Worm (Caenorhabditis elegans): ENCODE data around the gene F14F7.4.

Gene F14F7.4

ce11 chrIII:12987418-12987817, 42.1 kb downstream of the F14F7.4 start, which contains the start of gene ZK1010.5:
Gene ZK1010.5, minus strand, starts transcription at chrIII:12987518.
- TF ChIP-seq pha-4 (tag; optimal IDR thresholded peaks at IDR 0.05) = no peak
- TF ChIP-seq flh-1 (GFP tag; optimal IDR thresholded peaks at IDR 0.05) = no peak
- no peak for TF ChIP-seq unc-39 (tag; optimal IDR thresholded peaks at IDR 0.05)
- TF ChIP-seq ztf-11 (tag; optimal IDR thresholded peaks at IDR 0.05) = no peak
- TF ChIP-seq unc-62 (GFP tag; optimal IDR thresholded peaks at IDR 0.05) = no peak
- TF ChIP-seq mab-5 (tag; optimal IDR thresholded peaks at IDR 0.05) = no peak
- TF ChIP-seq ceh-83 (GFP tag; optimal IDR thresholded peaks at IDR 0.05) = no peak
- TF ChIP-seq mep-1 (tag; optimal IDR thresholded peaks at IDR 0.05) = no peak
- no peak for TF ChIP-seq nhr-12 (tag; optimal IDR thresholded peaks at IDR 0.05)
- TF ChIP-seq nhr-28 (tag; optimal IDR thresholded peaks at IDR 0.05) = no peak
- no peak for TF ChIP-seq M03D4.4 (tag; optimal IDR thresholded peaks at IDR 0.05)
- no peak for TF ChIP-seq nhr-2 (tag; optimal IDR thresholded peaks at IDR 0.05)
- TF ChIP-seq sem-2 (GFP tag; optimal IDR thresholded peaks at IDR 0.05) = no peak
- no peak for TF ChIP-seq ceh-39 (tag; optimal IDR thresholded peaks at IDR 0.05)
- TF ChIP-seq bed-3 (GFP tag; optimal IDR thresholded peaks at IDR 0.05) = no peak
- no peak for TF ChIP-seq ham-2 (GFP tag; optimal IDR thresholded peaks at IDR 0.05)
- TF ChIP-seq blmp-1 (tag; optimal IDR thresholded peaks at IDR 0.05) = no peak

DNA sequence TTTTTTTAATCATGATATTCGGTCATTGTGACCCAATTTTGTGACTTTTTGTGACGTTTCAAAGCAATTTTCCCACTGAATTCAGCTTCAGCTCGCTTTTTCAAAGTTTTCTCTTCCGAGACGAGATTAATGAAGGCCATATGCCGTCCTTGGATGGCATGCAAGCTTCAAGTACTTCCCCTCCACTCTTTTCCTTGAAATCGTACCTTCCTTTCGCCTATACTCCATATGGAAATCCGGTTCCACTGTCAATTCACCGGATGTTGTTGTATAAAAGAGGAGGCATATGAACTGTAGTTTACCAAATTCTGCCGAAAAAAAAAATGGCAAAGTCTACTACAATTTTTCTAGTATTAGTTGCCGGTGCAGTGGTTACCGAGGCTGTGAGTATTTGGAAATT, 48.7 kb downstream of the F14F7.4 start, which contains the start of gene ZK1010.4:
Gene ZK1010.4 (plus strand): TSS at position 301 of the 400 bp plus-strand sequence.
- TF ChIP-seq M03D4.4 (tag; optimal IDR thresholded peaks at IDR 0.05) = no peak
- TF ChIP-seq ceh-39 (tag; optimal IDR thresholded peaks at IDR 0.05) = no peak
- no peak for TF ChIP-seq bed-3 (GFP tag; optimal IDR thresholded peaks at IDR 0.05)
- no peak for TF ChIP-seq unc-62 (GFP tag; optimal IDR thresholded peaks at IDR 0.05)
- no peak for TF ChIP-seq nhr-237 (tag; optimal IDR thresholded peaks at IDR 0.05)
- no peak for TF ChIP-seq lin-32 (GFP tag; optimal IDR thresholded peaks at IDR 0.05)
- TF ChIP-seq hlh-1 (tag; optimal IDR thresholded peaks at IDR 0.05) = no peak
- TF ChIP-seq unc-39 (tag; optimal IDR thresholded peaks at IDR 0.05) = no peak
- no peak for TF ChIP-seq blmp-1 (tag; optimal IDR thresholded peaks at IDR 0.05)
- no peak for TF ChIP-seq nhr-28 (tag; optimal IDR thresholded peaks at IDR 0.05)
- no peak for TF ChIP-seq drap-1 (GFP tag; optimal IDR thresholded peaks at IDR 0.05)
- TF ChIP-seq ceh-43 (GFP tag; optimal IDR thresholded peaks at IDR 0.05) = no peak
- no peak for TF ChIP-seq nhr-12 (tag; optimal IDR thresholded peaks at IDR 0.05)
- TF ChIP-seq nhr-76 (tag; optimal IDR thresholded peaks at IDR 0.05) = no peak

DNA sequence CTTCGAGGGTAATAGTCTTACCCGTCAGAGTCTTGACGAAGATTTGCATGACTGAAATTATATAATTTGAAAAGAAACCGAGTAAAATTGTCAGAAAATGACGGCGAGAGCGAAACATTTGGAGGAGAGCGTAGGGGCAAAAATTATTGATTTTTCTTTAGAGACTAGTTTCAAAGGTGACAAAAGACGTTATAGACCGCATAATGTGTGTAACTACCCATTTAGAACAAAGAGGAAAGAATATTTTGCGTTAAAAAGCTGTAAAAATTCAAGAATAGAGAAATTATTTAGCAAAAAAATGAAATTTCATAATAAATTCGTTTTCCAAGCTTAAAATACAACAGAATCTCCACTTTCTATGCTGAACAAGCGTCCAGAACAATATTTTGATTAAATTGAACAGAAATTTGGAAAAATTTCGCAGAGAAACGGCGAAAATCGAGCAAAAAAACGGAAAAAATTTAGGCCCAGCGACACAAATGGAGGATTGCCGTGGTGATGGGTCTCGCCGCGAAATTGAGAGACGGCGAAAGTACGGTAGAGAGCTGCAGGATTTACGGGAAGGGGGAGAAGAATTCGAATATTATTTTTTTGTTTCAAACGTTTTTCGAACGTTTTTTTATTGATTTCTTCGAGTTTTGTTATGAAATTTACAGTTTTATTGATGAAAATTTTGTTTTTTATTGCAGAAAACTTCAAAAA, 50.9 kb downstream of the F14F7.4 start, which contains the start of the genes ubq-2 and frg-1:
Gene ubq-2 (minus strand): TSS at position 51 of the 702 bp plus-strand sequence.
Gene frg-1 (plus strand): TSS at position 690 of the 702 bp plus-strand sequence.
- TF ChIP-seq ceh-83 (GFP tag; optimal IDR thresholded peaks at IDR 0.05) = no peak
- peak; percentile 76 for TF ChIP-seq lin-13 (tag; optimal IDR thresholded peaks at IDR 0.05)
- TF ChIP-seq mls-2 (tag; optimal IDR thresholded peaks at IDR 0.05) = peak; percentile 10
- peak; percentile 71 for TF ChIP-seq nhr-237 (tag; optimal IDR thresholded peaks at IDR 0.05)
- peak; percentile 11 for TF ChIP-seq hlh-1 (tag; optimal IDR thresholded peaks at IDR 0.05)
- TF ChIP-seq unc-120 (tag; optimal IDR thresholded peaks at IDR 0.05; ENCODE audit: poor library complexity, severe bottlenecking) = peak; percentile 12
- TF ChIP-seq unc-39 (tag; optimal IDR thresholded peaks at IDR 0.05) = no peak
- TF ChIP-seq mep-1 (tag; optimal IDR thresholded peaks at IDR 0.05) = peak; percentile 19
- TF ChIP-seq ham-2 (GFP tag; optimal IDR thresholded peaks at IDR 0.05) = no peak
- TF ChIP-seq lsy-2 (tag; optimal IDR thresholded peaks at IDR 0.05) = peak; percentile 98
- TF ChIP-seq ces-1 (GFP tag; optimal IDR thresholded peaks at IDR 0.05) = peak; percentile 10
- TF ChIP-seq pha-4 (tag; optimal IDR thresholded peaks at IDR 0.05) = peak; percentile 60

All from whole organism, mixed stage, embryonic.